Fruit fly (Drosophila melanogaster) whole organism, larva: ENCODE measurements around the gene DNAlig4.

Experiments
- noc ChIP-seq: fragments of 200-800 bp; sonication (Bioruptor generic); optimal IDR thresholded peaks from 3 replicates; lab custom pipeline; 2019; ENCODE audit warnings: missing biosample characterization, mild to moderate bottlenecking, missing genetic modification characterization, moderate library complexity

DNAlig4 gene

dm6 chrX:13643961-13644360, 23.6 kb downstream of the DNAlig4 start:
- no peak for TF ChIP-seq noc (tag; lab: Kevin White, UChicago)

dm6 chrX:13641891-13642617, 25.6 kb downstream of the DNAlig4 start:
- no peak for TF ChIP-seq noc (tag; lab: Kevin White, UChicago)

dm6 chrX:13641115-13641890, 26.3 kb downstream of the DNAlig4 start:
- TF ChIP-seq noc (tag; lab: Kevin White, UChicago) = peak; percentile 93

dm6 chrX:13640692-13641011, 27.0 kb downstream of the DNAlig4 start:
- no peak for TF ChIP-seq noc (tag; lab: Kevin White, UChicago)

dm6 chrX:13639998-13640691, 27.5 kb downstream of the DNAlig4 start:
- TF ChIP-seq noc (tag; lab: Kevin White, UChicago) = peak; percentile 95

- TF ChIP-seq noc (tag; lab: Kevin White, UChicago) = no peak
Observed at dm6 chrX:13637588-13637987, 30.0 kb downstream of the DNAlig4 start.

dm6 chrX:13636810-13637209, 30.8 kb downstream of the DNAlig4 start:
- peak; percentile 57 for TF ChIP-seq noc (tag; lab: Kevin White, UChicago)

- no peak for TF ChIP-seq noc (tag; lab: Kevin White, UChicago)
Observed at dm6 chrX:13635000-13635368, 32.6 kb downstream of the DNAlig4 start.

- peak; percentile 91 for TF ChIP-seq noc (tag; lab: Kevin White, UChicago)
Observed at dm6 chrX:13634254-13634999, 33.2 kb downstream of the DNAlig4 start.

- no peak for TF ChIP-seq noc (tag; lab: Kevin White, UChicago)
Observed at dm6 chrX:13633298-13633891, 34.2 kb downstream of the DNAlig4 start.

dm6 chrX:13632606-13633005, 35.0 kb downstream of the DNAlig4 start:
- TF ChIP-seq noc (tag; lab: Kevin White, UChicago) = peak; percentile 12

dm6 chrX:13630290-13630900, 37.2 kb downstream of the DNAlig4 start:
- TF ChIP-seq noc (tag; lab: Kevin White, UChicago) = no peak

dm6 chrX:13629414-13629813, 38.2 kb downstream of the DNAlig4 start:
- no peak for TF ChIP-seq noc (tag; lab: Kevin White, UChicago)

dm6 chrX:13627855-13628254, 39.8 kb downstream of the DNAlig4 start:
- no peak for TF ChIP-seq noc (tag; lab: Kevin White, UChicago)

dm6 chrX:13626579-13626894, 41.1 kb downstream of the DNAlig4 start:
- peak; percentile 71 for TF ChIP-seq noc (tag; lab: Kevin White, UChicago)
